Worm (Caenorhabditis elegans) whole organism, young adult: Measurements from ENCODE around the gene nspc-13.

ENCODE experiments used
- B0261.1 ChIP-seq: sonication (generic microtip); optimal IDR thresholded peaks from 2 replicates; lab custom pipeline; 2016; ENCODE audit warnings: mild to moderate bottlenecking, missing genetic modification characterization, moderate library complexity, missing compliant biosample characterization
- F55B11.4 ChIP-seq: sonication (generic microtip); optimal IDR thresholded peaks from 2 replicates; lab custom pipeline; 2016; ENCODE audit warnings: missing compliant biosample characterization, missing genetic modification characterization, borderline replicate concordance; ENCODE audit not compliant: insufficient read depth
- K12H6.12 ChIP-seq: fragments of 200-800 bp; sonication (Bioruptor generic); optimal IDR thresholded peaks from 2 replicates; lab custom pipeline; 2018; ENCODE audit warnings: mild to moderate bottlenecking, missing genetic modification characterization, missing compliant biosample characterization
- T07F8.4 ChIP-seq: sonication (generic microtip); optimal IDR thresholded peaks from 2 replicates; lab custom pipeline; 2016; ENCODE audit warnings: mild to moderate bottlenecking, missing genetic modification characterization, moderate library complexity, missing compliant biosample characterization
- T26A5.8 ChIP-seq: sonication (generic microtip); optimal IDR thresholded peaks from 2 replicates; lab custom pipeline; 2016; ENCODE audit warnings: missing genetic modification characterization, missing compliant biosample characterization
- Y53F4B.3 ChIP-seq: fragments of 200-800 bp; sonication (Bioruptor generic); IDR thresholded peaks from 2 replicates; pipeline ENCODE4 v1.3.6; 2022; ENCODE audit warnings: missing genetic modification reagents, missing genetic modification characterization, missing compliant biosample characterization
- ama-1 ChIP-seq, 3 experiments: fragments of 150-350 bp in 1 of 3; sonication (generic microtip) in 2 of 3; optimal IDR thresholded peaks; 2 replicates each; lab custom pipeline; 2014 to 2018; ENCODE audit warnings: missing biosample characterization in 2 of 3, missing genetic modification characterization in 2 of 3, missing genetic modification reagents in 2 of 3
- atf-7 ChIP-seq: sonication (generic microtip); optimal IDR thresholded peaks from 2 replicates; lab custom pipeline; 2017; ENCODE audit warnings: mild to moderate bottlenecking, missing genetic modification characterization, missing compliant biosample characterization
- athp-1 ChIP-seq: sonication (generic microtip); optimal IDR thresholded peaks from 2 replicates; lab custom pipeline; 2017; ENCODE audit warnings: mild to moderate bottlenecking, missing genetic modification characterization, missing compliant biosample characterization
- cebp-2 ChIP-seq: fragments of 200-800 bp; sonication (Bioruptor generic); IDR thresholded peaks from 2 replicates; pipeline ENCODE4 v1.3.6; 2022; ENCODE audit warnings: missing genetic modification characterization, missing compliant biosample characterization
- ceh-40 ChIP-seq: fragments of 200-800 bp; sonication (Bioruptor generic); IDR thresholded peaks from 2 replicates; pipeline ENCODE4 v1.3.6; 2022; ENCODE audit warnings: missing genetic modification characterization, missing compliant biosample characterization
- ceh-58 ChIP-seq: fragments of 200-800 bp; sonication (Bioruptor generic); IDR thresholded peaks from 2 replicates; pipeline ENCODE4 v1.3.6; 2022; ENCODE audit warnings: missing genetic modification characterization, missing compliant biosample characterization
- ceh-79 ChIP-seq: sonication (generic microtip); optimal IDR thresholded peaks from 2 replicates; lab custom pipeline; 2017; ENCODE audit warnings: mild to moderate bottlenecking, missing genetic modification characterization, missing compliant biosample characterization
- die-1 ChIP-seq: sonication (generic microtip); optimal IDR thresholded peaks from 2 replicates; lab custom pipeline; 2016; ENCODE audit warnings: missing genotype, mild to moderate bottlenecking, missing genetic modification characterization, missing compliant biosample characterization
- dox-1 ChIP-seq: fragments of 200-800 bp; sonication (Bioruptor generic); IDR thresholded peaks from 2 replicates; pipeline ENCODE4 v1.3.6; 2022; ENCODE audit warnings: missing genetic modification reagents, missing genetic modification characterization, missing compliant biosample characterization
- efl-1 ChIP-seq: fragments of 150-350 bp; optimal IDR thresholded peaks from 2 replicates; lab custom pipeline; 2014; ENCODE audit warnings: missing biosample characterization, missing genetic modification reagents, missing genetic modification characterization
- egl-44 ChIP-seq: fragments of 200-800 bp; sonication (Bioruptor generic); IDR thresholded peaks from 2 replicates; pipeline ENCODE4 v1.3.6; 2022; ENCODE audit warnings: missing genetic modification reagents, missing genetic modification characterization, missing compliant biosample characterization
- egrh-3 ChIP-seq: fragments of 200-800 bp; sonication (Bioruptor generic); IDR thresholded peaks from 2 replicates; pipeline ENCODE4 v1.3.6; 2022; ENCODE audit warnings: missing genetic modification reagents, missing genetic modification characterization, missing compliant biosample characterization
- fkh-3 ChIP-seq: sonication (generic microtip); optimal IDR thresholded peaks from 2 replicates; lab custom pipeline; 2016; ENCODE audit warnings: mild to moderate bottlenecking, missing genetic modification characterization, missing compliant biosample characterization
- him-1 ChIP-seq: sonication (generic microtip); optimal IDR thresholded peaks from 2 replicates; lab custom pipeline; 2016; ENCODE audit warnings: missing genotype, missing genetic modification reagents, missing genetic modification characterization, missing compliant biosample characterization
- hmg-1.2 ChIP-seq: fragments of 200-800 bp; sonication (Bioruptor generic); IDR thresholded peaks from 2 replicates; pipeline ENCODE4 v1.3.6; 2022; ENCODE audit warnings: missing genetic modification reagents, missing genetic modification characterization, missing compliant biosample characterization
- hmg-20 ChIP-seq: fragments of 200-800 bp; sonication (Bioruptor generic); IDR thresholded peaks from 2 replicates; pipeline ENCODE4 v1.3.6; 2022; ENCODE audit warnings: missing genetic modification reagents, missing genetic modification characterization, missing compliant biosample characterization
- hsf-1 ChIP-seq: fragments of 200-800 bp; sonication (Bioruptor generic); IDR thresholded peaks from 2 replicates; pipeline ENCODE4 v1.3.6; 2022; ENCODE audit warnings: missing genetic modification reagents, missing genetic modification characterization, missing compliant biosample characterization
- let-526 ChIP-seq: fragments of 200-800 bp; sonication (Bioruptor generic); IDR thresholded peaks from 2 replicates; pipeline ENCODE4 v1.3.6; 2022; ENCODE audit warnings: missing genetic modification reagents, missing genetic modification characterization, missing compliant biosample characterization
- lin-35 ChIP-seq, 3 experiments: fragments of 150-350 bp in 2 of 3; sonication (generic microtip) in 1 of 3; optimal IDR thresholded peaks; 2 replicates each; lab custom pipeline; 2014 to 2018; ENCODE audit warnings: missing biosample characterization in 3 of 3, missing genetic modification characterization in 3 of 3, missing genetic modification reagents in 3 of 3
- lin-40 ChIP-seq: sonication (generic microtip); optimal IDR thresholded peaks from 2 replicates; lab custom pipeline; 2016; ENCODE audit warnings: missing genetic modification characterization, mild to moderate bottlenecking, missing compliant biosample characterization, missing genotype, missing genetic modification reagents
- madf-10 ChIP-seq: sonication (generic microtip); optimal IDR thresholded peaks from 2 replicates; lab custom pipeline; 2016; ENCODE audit warnings: mild to moderate bottlenecking, missing genetic modification characterization, missing compliant biosample characterization
- madf-6 ChIP-seq: fragments of 200-800 bp; sonication (Bioruptor generic); IDR thresholded peaks from 2 replicates; pipeline ENCODE4 v1.3.6; 2022; ENCODE audit warnings: missing genetic modification reagents, missing genetic modification characterization, missing compliant biosample characterization
- mes-4 ChIP-seq: sonication (generic microtip); optimal IDR thresholded peaks from 2 replicates; lab custom pipeline; 2016; ENCODE audit warnings: missing genotype, missing genetic modification characterization, missing compliant biosample characterization
- mxl-1 ChIP-seq: sonication (generic microtip); optimal IDR thresholded peaks from 2 replicates; lab custom pipeline; 2016; ENCODE audit warnings: missing genetic modification characterization, missing compliant biosample characterization
- nhr-179 ChIP-seq: sonication (generic microtip); optimal IDR thresholded peaks from 2 replicates; lab custom pipeline; 2016; ENCODE audit warnings: mild to moderate bottlenecking, missing genetic modification characterization, missing compliant biosample characterization
- pha-4 ChIP-seq: fragments of 150-350 bp; sonication (generic microtip); optimal IDR thresholded peaks from 2 replicates; lab custom pipeline; 2014; ENCODE audit warnings: missing biosample characterization, missing genetic modification reagents, missing genetic modification characterization
- rcor-1 ChIP-seq: fragments of 200-800 bp; sonication (Bioruptor generic); IDR thresholded peaks from 2 replicates; pipeline ENCODE4 v1.3.6; 2022; ENCODE audit warnings: missing genetic modification reagents, missing genetic modification characterization, missing compliant biosample characterization
- rec-8 ChIP-seq, 2 experiments: sonication (generic microtip); optimal IDR thresholded peaks; 2 replicates each; lab custom pipeline; 2016; ENCODE audit warnings: mild to moderate bottlenecking in 2 of 2, missing genetic modification characterization in 2 of 2, missing genetic modification reagents in 2 of 2, missing genotype in 2 of 2, missing biosample characterization in 1 of 2, missing compliant biosample characterization in 1 of 2, moderate library complexity in 1 of 2
- snpc-1.1 ChIP-seq: sonication (generic microtip); optimal IDR thresholded peaks from 2 replicates; lab custom pipeline; 2017; ENCODE audit warnings: missing genetic modification characterization, mild to moderate bottlenecking, missing compliant biosample characterization, antibody characterized with exemption, moderate library complexity, missing genotype, missing genetic modification reagents; ENCODE audit not compliant: insufficient read depth
- snpc-4 ChIP-seq, 5 experiments: fragments of 150-350 bp in 1 of 5; sonication (generic microtip) in 4 of 5; optimal IDR thresholded peaks; 2 replicates each; lab custom pipeline; 2014 to 2018; ENCODE audit warnings: missing genetic modification characterization in 5 of 5, missing biosample characterization in 3 of 5, antibody characterized with exemption in 2 of 5, mild to moderate bottlenecking in 2 of 5, missing compliant biosample characterization in 2 of 5, missing genotype in 2 of 5, moderate library complexity in 2 of 5, missing genetic modification reagents in 1 of 5
- tbp1 ChIP-seq: fragments of 200-800 bp; sonication (Bioruptor generic); optimal IDR thresholded peaks from 2 replicates; lab custom pipeline; 2018; ENCODE audit warnings: mild to moderate bottlenecking, missing genetic modification characterization, missing compliant biosample characterization
- tbx-9 ChIP-seq: sonication (generic microtip); optimal IDR thresholded peaks from 2 replicates; lab custom pipeline; 2016; ENCODE audit warnings: borderline replicate concordance, missing genetic modification characterization, inconsistent platforms, missing compliant biosample characterization
- ztf-25 ChIP-seq: fragments of 200-800 bp; sonication (Bioruptor generic); IDR thresholded peaks from 2 replicates; pipeline ENCODE4 v1.3.6; 2022; ENCODE audit warnings: missing genetic modification reagents, missing genetic modification characterization, missing compliant biosample characterization
- ztf-26 ChIP-seq: sonication (generic microtip); optimal IDR thresholded peaks from 2 replicates; lab custom pipeline; 2017; ENCODE audit warnings: missing genetic modification characterization, missing compliant biosample characterization
- ztf-6 ChIP-seq: fragments of 200-800 bp; sonication (Bioruptor generic); IDR thresholded peaks from 2 replicates; pipeline ENCODE4 v1.3.6; 2022; ENCODE audit warnings: missing genetic modification reagents, missing genetic modification characterization, missing compliant biosample characterization

Gene nspc-13

ce11 chrX:12347822-12348221 is 9.4 kb upstream of the nspc-13 start (continued):
- peak; percentile 35 to 69 for TF ChIP-seq rec-8 (tag; optimal IDR thresholded peaks at IDR 0.05; lab: Kevin White, UChicago)
- TF ChIP-seq atf-7, result peak; percentile 58
- no peak for TF ChIP-seq hmg-20
- peak; percentile 39; the same call in 1 of the 2 replicates for TF ChIP-seq hsf-1 (GFP tag; lab: Robert Waterston, UW)
- peak; percentile 59 for TF ChIP-seq T07F8.4
- peak; percentile 69 for TF ChIP-seq hmg-1.2 (GFP tag; lab: Robert Waterston, UW)
- peak; percentile 41 for TF ChIP-seq madf-10 (tag; lab: Kevin White, UChicago)
- no peak for TF ChIP-seq ceh-58 (GFP tag; lab: Robert Waterston, UW)
- TF ChIP-seq let-526 (GFP tag; lab: Robert Waterston, UW), result peak; percentile 51; the same call in 1 of the 2 replicates
- TF ChIP-seq mxl-1 (tag; lab: Kevin White, UChicago), result peak; percentile 40
- peak; percentile 52 for TF ChIP-seq ztf-26 (tag; lab: Kevin White, UChicago)
- no peak for TF ChIP-seq lin-35 (GFP tag; optimal IDR thresholded peaks at IDR 0.05; lab: Kevin White, UChicago)
- peak; percentile 75 for TF ChIP-seq him-1
- no peak for TF ChIP-seq ztf-6
- TF ChIP-seq lin-40 (tag; lab: Kevin White, UChicago), result peak; percentile 60
- TF ChIP-seq ceh-79 (tag; lab: Kevin White, UChicago), result peak; percentile 48
- TF ChIP-seq ztf-25 (GFP tag; lab: Robert Waterston, UW), result peak; percentile 94
- TF ChIP-seq efl-1 (GFP tag; lab: Kevin White, UChicago), result peak; percentile 7
- peak; percentile 48; the same call in 1 of the 2 replicates for TF ChIP-seq egrh-3
- 0 out of 2 replicates have a peak, but pooled peaks have one; percentile 36 for TF ChIP-seq egl-44
- peak; percentile 94 for TF ChIP-seq tbp1 (GFP tag; lab: Kevin White, UChicago)
- peak; percentile 72 for TF ChIP-seq rcor-1
- peak; percentile 60 for TF ChIP-seq fkh-3 (tag; lab: Kevin White, UChicago)
- no peak for TF ChIP-seq K12H6.12 (tag; lab: Kevin White, UChicago)
- TF ChIP-seq snpc-4 (GFP tag; optimal IDR thresholded peaks at IDR 0.05; lab: Kevin White, UChicago), result peak; percentile 67
- TF ChIP-seq snpc-4 (tag; optimal IDR thresholded peaks at IDR 0.05; lab: Kevin White, UChicago), result peak in 2 of 4 experiments; percentile 46 to 79
- TF ChIP-seq ceh-40 (GFP tag; lab: Robert Waterston, UW), result 0 out of 2 replicates have a peak, but pooled peaks have one; percentile 38
- TF ChIP-seq die-1 (tag; lab: Kevin White, UChicago), result peak; percentile 87
- no peak for TF ChIP-seq tbx-9 (tag; lab: Kevin White, UChicago)
- TF ChIP-seq T26A5.8 (tag; lab: Kevin White, UChicago), result no peak
- no peak for TF ChIP-seq mes-4 (tag; lab: Kevin White, UChicago)
- peak; percentile 93 for TF ChIP-seq B0261.1 (tag; lab: Kevin White, UChicago)
- 0 out of 2 replicates have a peak, but pooled peaks have one; percentile 61 for TF ChIP-seq cebp-2
- no peak for TF ChIP-seq ama-1 (optimal IDR thresholded peaks at IDR 0.05; lab: Kevin White, UChicago)
- peak in 1 of 2 experiments; percentile 42 for TF ChIP-seq ama-1 (GFP tag; optimal IDR thresholded peaks at IDR 0.05; lab: Kevin White, UChicago)
- no peak for TF ChIP-seq F55B11.4 (tag; lab: Kevin White, UChicago)
- no peak for TF ChIP-seq snpc-1.1 (tag; lab: Kevin White, UChicago)
- peak; percentile 64 for TF ChIP-seq nhr-179 (tag; lab: Kevin White, UChicago)
- TF ChIP-seq athp-1 (tag; lab: Kevin White, UChicago), result peak; percentile 54
- 0 out of 2 replicates have a peak, but pooled peaks have one; percentile 27 for TF ChIP-seq Y53F4B.3 (GFP tag; lab: Robert Waterston, UW)
- 0 out of 2 replicates have a peak, but pooled peaks have one; percentile 49 for TF ChIP-seq madf-6 (GFP tag; lab: Robert Waterston, UW)
- TF ChIP-seq pha-4 (tag; lab: Kevin White, UChicago), result no peak
- peak; percentile 82 for TF ChIP-seq dox-1 (GFP tag; lab: Robert Waterston, UW)
